Fruit fly (Drosophila melanogaster) whole organism, embryonic: Measurements from ENCODE around the gene ovm.

Experiments used
- Atf-2 ChIP-seq: fragments of 200-800 bp; sonication (Bioruptor generic); optimal IDR thresholded peaks from 2 replicates; lab custom pipeline; 2016; ENCODE audit warnings: missing biosample characterization, missing genetic modification characterization
- Bgb ChIP-seq: fragments of 200-800 bp; sonication (Bioruptor generic); IDR thresholded peaks from 2 replicates; pipeline ENCODE4 v1.3.6; 2022; ENCODE audit warnings: missing biosample characterization, missing genetic modification characterization; ENCODE audit not compliant: partially characterized antibody
- CG10565 ChIP-seq: fragments of 200-800 bp; sonication (Bioruptor generic); optimal IDR thresholded peaks from 3 replicates; lab custom pipeline; 2016; ENCODE audit warnings: missing biosample characterization, mild to moderate bottlenecking, missing genetic modification characterization
- CG11696 ChIP-seq: fragments of 200-800 bp; sonication (Bioruptor generic); IDR thresholded peaks from 2 replicates; pipeline ENCODE4 v1.3.6; 2022; ENCODE audit warnings: missing biosample characterization, missing genetic modification characterization
- CG12299 ChIP-seq: fragments of 200-800 bp; sonication (Bioruptor generic); optimal IDR thresholded peaks from 2 replicates; lab custom pipeline; 2018; ENCODE audit warnings: missing biosample characterization, mild to moderate bottlenecking, missing genetic modification characterization
- CG12659 ChIP-seq: fragments of 200-800 bp; sonication (Bioruptor generic); optimal IDR thresholded peaks from 3 replicates; lab custom pipeline; 2017; ENCODE audit warnings: mild to moderate bottlenecking, missing biosample characterization, missing genetic modification reagents, missing genetic modification characterization
- CG13287 ChIP-seq: fragments of 200-800 bp; sonication (Bioruptor generic); IDR thresholded peaks from 2 replicates; pipeline ENCODE4 v1.3.6; 2022; ENCODE audit warnings: missing biosample characterization, missing genetic modification characterization; ENCODE audit not compliant: partially characterized antibody
- CG13624 ChIP-seq: fragments of 200-800 bp; sonication (Bioruptor generic); optimal IDR thresholded peaks from 2 replicates; lab custom pipeline; 2016; ENCODE audit warnings: missing biosample characterization, missing genetic modification characterization
- CG17612 ChIP-seq: fragments of 200-800 bp; sonication (Bioruptor generic); IDR thresholded peaks from 2 replicates; pipeline ENCODE4 v1.3.6; 2022; ENCODE audit warnings: missing biosample characterization, missing genetic modification characterization
- CG2120 ChIP-seq: fragments of 200-800 bp; sonication (Bioruptor generic); optimal IDR thresholded peaks from 3 replicates; lab custom pipeline; 2016; ENCODE audit warnings: missing biosample characterization, missing genetic modification characterization
- CG3838 ChIP-seq: fragments of 200-800 bp; sonication (Bioruptor generic); optimal IDR thresholded peaks from 3 replicates; lab custom pipeline; 2016; ENCODE audit warnings: missing biosample characterization, missing genetic modification characterization
- CG4617 ChIP-seq: fragments of 200-800 bp; sonication (Bioruptor generic); optimal IDR thresholded peaks from 3 replicates; lab custom pipeline; 2016; ENCODE audit warnings: missing biosample characterization, missing genetic modification characterization, borderline replicate concordance
- CG6175 ChIP-seq: fragments of 200-800 bp; sonication (Bioruptor generic); IDR thresholded peaks from 3 replicates; pipeline ENCODE4 v1.3.6; 2022; ENCODE audit warnings: missing biosample characterization, missing genetic modification characterization
- CG6683 ChIP-seq: fragments of 200-800 bp; sonication (Bioruptor generic); optimal IDR thresholded peaks from 2 replicates; lab custom pipeline; 2017; ENCODE audit warnings: missing biosample characterization, mild to moderate bottlenecking, missing genetic modification characterization, missing genetic modification reagents
- CG6791 ChIP-seq: fragments of 200-800 bp; sonication (Bioruptor generic); IDR thresholded peaks from 3 replicates; pipeline ENCODE4 v1.3.6; 2022; ENCODE audit warnings: missing biosample characterization, missing genetic modification characterization; ENCODE audit not compliant: partially characterized antibody
- CG7963 ChIP-seq: fragments of 200-800 bp; sonication (Bioruptor generic); IDR thresholded peaks from 3 replicates; pipeline ENCODE4 v1.3.6; 2022; ENCODE audit warnings: missing biosample characterization, missing genetic modification characterization; ENCODE audit not compliant: partially characterized antibody
- CG8765 ChIP-seq: fragments of 200-800 bp; sonication (Bioruptor generic); IDR thresholded peaks from 2 replicates; pipeline ENCODE4 v1.3.6; 2022; ENCODE audit warnings: missing biosample characterization, missing genetic modification characterization
- CG9437 ChIP-seq: fragments of 200-800 bp; sonication (Bioruptor generic); optimal IDR thresholded peaks from 2 replicates; lab custom pipeline; 2018; ENCODE audit warnings: missing biosample characterization, mild to moderate bottlenecking, missing genetic modification characterization
- CG9932 ChIP-seq: fragments of 200-800 bp; sonication (Bioruptor generic); IDR thresholded peaks from 2 replicates; pipeline ENCODE4 v1.3.6; 2022; ENCODE audit warnings: missing biosample characterization, missing genetic modification characterization
- Fer1 ChIP-seq: fragments of 200-800 bp; sonication (Bioruptor generic); optimal IDR thresholded peaks from 2 replicates; lab custom pipeline; 2017; ENCODE audit warnings: missing biosample characterization, mild to moderate bottlenecking, missing genetic modification characterization
- H15 ChIP-seq: fragments of 200-800 bp; sonication (Bioruptor generic); IDR thresholded peaks from 3 replicates; pipeline ENCODE4 v1.3.6; 2022; ENCODE audit warnings: missing biosample characterization, missing genetic modification characterization
- HHEX ChIP-seq: fragments of 200-800 bp; sonication (Bioruptor generic); optimal IDR thresholded peaks from 3 replicates; lab custom pipeline; 2017; ENCODE audit warnings: missing biosample characterization, mild to moderate bottlenecking, missing genetic modification characterization, missing genetic modification reagents
- Hmr ChIP-seq: fragments of 200-800 bp; sonication (Bioruptor generic); optimal IDR thresholded peaks from 3 replicates; lab custom pipeline; 2017; ENCODE audit warnings: mild to moderate bottlenecking, missing biosample characterization, missing genetic modification reagents, missing genetic modification characterization
- Opbp ChIP-seq: fragments of 200-800 bp; sonication (Bioruptor generic); IDR thresholded peaks from 3 replicates; pipeline ENCODE4 v1.3.6; 2022; ENCODE audit warnings: missing biosample characterization, missing genetic modification characterization; ENCODE audit not compliant: partially characterized antibody
- Sry-β ChIP-seq: fragments of 200-800 bp; sonication (Bioruptor generic); optimal IDR thresholded peaks from 2 replicates; lab custom pipeline; 2018; ENCODE audit warnings: missing biosample characterization, mild to moderate bottlenecking, missing genetic modification characterization, moderate library complexity
- YL-1 ChIP-seq: fragments of 200-800 bp; sonication (Bioruptor generic); optimal IDR thresholded peaks from 3 replicates; lab custom pipeline; 2017; ENCODE audit warnings: missing biosample characterization, mild to moderate bottlenecking, missing genetic modification characterization
- ara ChIP-seq: fragments of 200-800 bp; sonication (Bioruptor generic); IDR thresholded peaks from 2 replicates; pipeline ENCODE4 v1.3.6; 2022; ENCODE audit warnings: missing biosample characterization, missing genetic modification characterization
- bigmax ChIP-seq: fragments of 200-800 bp; sonication (Bioruptor generic); optimal IDR thresholded peaks from 2 replicates; lab custom pipeline; 2018; ENCODE audit warnings: missing biosample characterization, mild to moderate bottlenecking, missing genetic modification characterization
- bowl ChIP-seq: fragments of 200-800 bp; sonication (Bioruptor generic); IDR thresholded peaks from 2 replicates; pipeline ENCODE4 v1.3.6; 2022; ENCODE audit warnings: missing biosample characterization, missing genetic modification characterization
- bsh ChIP-seq, 2 experiments: fragments of 200-800 bp; sonication (Bioruptor generic); optimal IDR thresholded peaks; 2 replicates each; lab custom pipeline; 2017 to 2018; ENCODE audit warnings: mild to moderate bottlenecking in 2 of 2, missing biosample characterization in 2 of 2, missing genetic modification characterization in 2 of 2, moderate library complexity in 1 of 2
- ems ChIP-seq: fragments of 200-800 bp; sonication (Bioruptor generic); optimal IDR thresholded peaks from 3 replicates; lab custom pipeline; 2016; ENCODE audit warnings: missing biosample characterization, missing genetic modification characterization
- gem ChIP-seq: fragments of 200-800 bp; sonication (Bioruptor generic); optimal IDR thresholded peaks from 2 replicates; lab custom pipeline; 2019; ENCODE audit warnings: missing biosample characterization, mild to moderate bottlenecking, missing genetic modification characterization, moderate library complexity
- gfzf ChIP-seq: fragments of 200-800 bp; sonication (Bioruptor generic); optimal IDR thresholded peaks from 2 replicates; lab custom pipeline; 2016; ENCODE audit warnings: missing biosample characterization, mild to moderate bottlenecking, missing genetic modification characterization, moderate library complexity
- hb ChIP-seq: fragments of 200-800 bp; sonication (Bioruptor generic); IDR thresholded peaks from 3 replicates; pipeline ENCODE4 v1.3.6; 2022; ENCODE audit warnings: missing biosample characterization, missing genetic modification characterization; ENCODE audit not compliant: partially characterized antibody
- nerfin-2 ChIP-seq: fragments of 200-800 bp; sonication (Bioruptor generic); IDR thresholded peaks from 2 replicates; pipeline ENCODE4 v1.3.6; 2022; ENCODE audit warnings: missing biosample characterization, missing genetic modification characterization; ENCODE audit not compliant: partially characterized antibody
- onecut ChIP-seq: fragments of 200-800 bp; sonication (Bioruptor generic); IDR thresholded peaks from 2 replicates; pipeline ENCODE4 v1.3.6; 2022; ENCODE audit warnings: missing biosample characterization, missing genetic modification characterization
- prd ChIP-seq, 3 experiments: fragments of >200 bp in 2 of 3; fragments of 200-800 bp in 1 of 3; sonication (Bioruptor generic) in 1 of 3; optimal IDR thresholded peaks in 2 of 3; IDR thresholded peaks in 1 of 3; 2 replicates in 2 of 3; 3 replicates in 1 of 3; pipeline versions ENCODE4 v1.3.6 to Lab custom; 2017 to 2022; ENCODE audit warnings: missing biosample characterization in 1 of 3, missing genetic modification characterization in 1 of 3
- pzg ChIP-seq: fragments of 200-800 bp; sonication (Bioruptor generic); optimal IDR thresholded peaks from 3 replicates; lab custom pipeline; 2018; ENCODE audit warnings: missing biosample characterization, mild to moderate bottlenecking, missing genetic modification characterization, moderate library complexity
- run ChIP-seq: fragments of 200-800 bp; sonication (Bioruptor generic); optimal IDR thresholded peaks from 3 replicates; lab custom pipeline; 2018; ENCODE audit warnings: missing biosample characterization, mild to moderate bottlenecking, missing genetic modification characterization
- sens ChIP-seq: fragments of 200-800 bp; sonication (Bioruptor generic); peaks from one replicate; lab custom pipeline; 2016; ENCODE audit warnings: missing biosample characterization, missing genetic modification characterization
- sisA ChIP-seq: fragments of 200-800 bp; sonication (Bioruptor generic); IDR thresholded peaks from 2 replicates; pipeline ENCODE4 v1.3.6; 2022; ENCODE audit warnings: missing biosample characterization, missing genetic modification characterization
- stc ChIP-seq: fragments of 200-800 bp; sonication (Bioruptor generic); IDR thresholded peaks from 2 replicates; pipeline ENCODE4 v1.3.6; 2022; ENCODE audit warnings: missing biosample characterization, missing genetic modification characterization
- sug ChIP-seq: fragments of 200-800 bp; optimal IDR thresholded peaks from 2 replicates; lab custom pipeline; 2019; ENCODE audit warnings: missing biosample characterization, mild to moderate bottlenecking, missing genetic modification characterization, moderate library complexity
- vnd ChIP-seq: fragments of 200-800 bp; sonication (Bioruptor generic); IDR thresholded peaks from 3 replicates; pipeline ENCODE4 v1.3.6; 2022; ENCODE audit warnings: missing biosample characterization, missing genetic modification characterization; ENCODE audit not compliant: partially characterized antibody
- zfh2 ChIP-seq: fragments of 200-800 bp; sonication (Bioruptor generic); optimal IDR thresholded peaks from 2 replicates; lab custom pipeline; 2016; ENCODE audit warnings: missing biosample characterization, missing genetic modification characterization

The ovm gene

DNA sequence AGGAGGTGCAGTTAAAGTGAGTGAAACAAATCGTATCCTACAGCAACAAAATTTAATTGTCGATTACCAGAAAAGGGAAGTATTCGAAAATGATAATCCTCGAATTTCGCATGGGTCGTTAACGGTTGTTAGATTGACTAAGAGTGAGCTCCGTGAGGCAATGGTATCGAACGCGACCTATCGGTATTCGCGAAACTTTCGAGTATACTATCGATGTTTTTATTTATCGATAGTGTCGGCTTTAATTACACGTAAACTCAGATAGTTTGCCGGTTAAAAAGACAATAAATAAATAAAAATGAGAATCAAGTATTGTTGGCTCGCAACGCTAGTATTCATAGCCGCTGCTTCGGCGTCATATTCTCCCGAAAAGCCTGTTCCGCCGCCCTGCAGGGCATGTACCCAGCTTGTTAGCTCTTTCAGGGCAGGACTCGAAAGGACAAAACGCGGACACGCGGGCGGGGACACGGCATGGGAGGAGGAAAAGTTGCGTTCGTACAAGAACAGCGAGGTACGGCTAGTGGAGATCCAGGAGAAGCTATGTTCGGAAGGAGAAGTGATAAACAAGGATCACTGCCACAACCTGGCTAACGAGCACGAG is 38.5 kb downstream of the ovm start, which contains the start of gene Creld (continued):
- TF ChIP-seq sisA (GFP tag; lab: Robert Waterston, UW) = no peak
- no peak for TF ChIP-seq Sry-β
- peak; percentile 18 for TF ChIP-seq zfh2 (GFP tag; lab: Kevin White, UChicago)
- no peak for TF ChIP-seq sug (tag; lab: Kevin White, UChicago)
- peak; percentile 99 for TF ChIP-seq CG7963 (GFP tag; lab: Robert Waterston, UW)
- TF ChIP-seq CG13287 (GFP tag; lab: Robert Waterston, UW) = peak; percentile 100
- TF ChIP-seq HHEX (GFP tag; lab: Kevin White, UChicago) = no peak
- TF ChIP-seq CG17612 (GFP tag; lab: Robert Waterston, UW) = no peak
- no peak for TF ChIP-seq bowl (GFP tag; lab: Robert Waterston, UW)
- TF ChIP-seq CG6791 (GFP tag; lab: Robert Waterston, UW) = peak; percentile 100
- TF ChIP-seq Opbp (GFP tag; lab: Robert Waterston, UW) = peak; percentile 100
- peak; percentile 9 for TF ChIP-seq CG2120 (GFP tag; lab: Kevin White, UChicago)
- no peak for TF ChIP-seq gem (tag; lab: Kevin White, UChicago)
- no peak for TF ChIP-seq CG8765 (GFP tag; lab: Robert Waterston, UW)
- peak; percentile 65 for TF ChIP-seq sens (GFP tag; lab: Kevin White, UChicago)
- no peak for TF ChIP-seq H15 (GFP tag; lab: Robert Waterston, UW)
- TF ChIP-seq Atf-2 (GFP tag; lab: Kevin White, UChicago) = peak; percentile 0
- peak; percentile 99 for TF ChIP-seq nerfin-2 (GFP tag; lab: Robert Waterston, UW)
- no peak for TF ChIP-seq prd (optimal IDR thresholded peaks at IDR 0.05; lab: Kevin White, UChicago)
- no peak for TF ChIP-seq prd (GFP tag; IDR thresholded peaks at IDR 0.05; lab: Robert Waterston, UW)
- no peak for TF ChIP-seq CG3838
- TF ChIP-seq Bgb (GFP tag; lab: Robert Waterston, UW) = peak; percentile 100
- TF ChIP-seq CG10565 (GFP tag; lab: Kevin White, UChicago) = no peak
- peak; percentile 89 for TF ChIP-seq CG9437 (GFP tag; lab: Kevin White, UChicago)
- TF ChIP-seq Hmr (GFP tag; lab: Kevin White, UChicago) = no peak
- TF ChIP-seq vnd (GFP tag; lab: Robert Waterston, UW) = peak; percentile 100
- no peak for TF ChIP-seq onecut
- TF ChIP-seq pzg (GFP tag; lab: Kevin White, UChicago) = peak; percentile 93
- peak; percentile 63 for TF ChIP-seq CG12659 (GFP tag; lab: Kevin White, UChicago)
- TF ChIP-seq CG6175 = no peak
- no peak for TF ChIP-seq ara
- no peak for TF ChIP-seq bsh (GFP tag; optimal IDR thresholded peaks at IDR 0.05; lab: Kevin White, UChicago)
- no peak; the same call in 1 of the 2 replicates for TF ChIP-seq CG9932 (GFP tag; lab: Robert Waterston, UW)
- no peak for TF ChIP-seq CG11696
- TF ChIP-seq CG6683 (GFP tag; lab: Kevin White, UChicago) = no peak
- TF ChIP-seq bigmax (GFP tag; lab: Kevin White, UChicago) = peak; percentile 16
- TF ChIP-seq CG4617 = peak; percentile 54
- TF ChIP-seq CG13624 (GFP tag; lab: Kevin White, UChicago) = peak; percentile 52
- peak; percentile 99 for TF ChIP-seq hb (GFP tag; lab: Robert Waterston, UW)
- peak; percentile 43 for TF ChIP-seq Fer1
- TF ChIP-seq gfzf (GFP tag; lab: Kevin White, UChicago) = peak; percentile 41
- TF ChIP-seq stc = no peak
- peak; percentile 0 for TF ChIP-seq ems (GFP tag; lab: Kevin White, UChicago)
- no peak for TF ChIP-seq CG12299 (tag; lab: Kevin White, UChicago)
- no peak for TF ChIP-seq run
- peak; percentile 67 for TF ChIP-seq YL-1 (GFP tag; lab: Kevin White, UChicago)
- TF ChIP-seq, all 482 proteins: peak for 92
